Worm (Caenorhabditis elegans): ENCODE data around the gene F40A3.2.
A peak's percentile ranks its signal among the peaks of the same experiment; 100 is the strongest.

DNA sequence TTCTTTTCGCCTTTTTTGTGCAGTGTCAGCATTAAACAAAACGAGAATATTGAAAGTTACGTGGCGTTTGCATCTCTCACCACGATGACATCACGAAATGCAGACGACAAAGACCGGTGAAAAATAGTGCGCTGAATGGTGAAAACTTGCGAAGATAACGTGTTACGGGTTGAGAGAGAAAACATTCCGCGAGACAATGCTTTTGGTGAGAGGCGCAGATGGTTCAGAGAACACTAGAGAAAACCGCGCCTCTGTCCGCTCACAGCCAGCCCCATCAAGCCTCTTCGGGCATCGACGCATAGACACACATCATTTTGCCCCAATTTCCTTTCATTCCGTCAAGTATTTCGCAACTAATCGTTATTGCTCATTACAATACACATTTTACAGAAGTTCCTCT is 24.1 kb upstream of the F40A3.2 start, which contains the start of the genes C37C3.9 and C37C3.18:
- TF ChIP-seq skn-1 (tag; optimal IDR thresholded peaks at IDR 0.05) (no peak), unc-130 (GFP tag; optimal IDR thresholded peaks at IDR 0.05) (no peak), mep-1 (tag; optimal IDR thresholded peaks at IDR 0.05) (peak; percentile 78), mdl-1 (tag; optimal IDR thresholded peaks at IDR 0.05) (peak; percentile 63 to 78), Y48G9A.11 (GFP tag; IDR thresholded peaks at IDR 0.05) (no peak)
